Fruit fly (Drosophila melanogaster): ENCODE data around the gene hmw.

The hmw gene

dm6 chr3R:18314824-18315690 is 46.7 kb upstream of the hmw start (continued):
- TF ChIP-seq acj6 (GFP tag; optimal IDR thresholded peaks at IDR 0.05): no peak
- no peak for TF ChIP-seq CG3032 (tag; optimal IDR thresholded peaks at IDR 0.05)
- TF ChIP-seq Gug (GFP tag; IDR thresholded peaks at IDR 0.05): peak; percentile 18; the same call in 1 of the 2 replicates
- no peak for TF ChIP-seq Met (GFP tag; optimal IDR thresholded peaks at IDR 0.05)
- TF ChIP-seq Hr4 (GFP tag; optimal IDR thresholded peaks at IDR 0.05): peak; percentile 40
- TF ChIP-seq salr (GFP tag; optimal IDR thresholded peaks at IDR 0.05): no peak
- TF ChIP-seq fd59A (GFP tag; optimal IDR thresholded peaks at IDR 0.05): no peak
- TF ChIP-seq dsx (GFP tag; optimal IDR thresholded peaks at IDR 0.05; ENCODE audit: poor library complexity, severe bottlenecking): no peak
- peak; percentile 54; the same call in 2 of the 3 replicates for TF ChIP-seq CG6163 (GFP tag; IDR thresholded peaks at IDR 0.05)
- TF ChIP-seq Ets21C (GFP tag; optimal IDR thresholded peaks at IDR 0.05): no peak
- TF ChIP-seq CG32006 (GFP tag; optimal IDR thresholded peaks at IDR 0.05): peak; percentile 6
- no peak for TF ChIP-seq CG4318 (GFP tag; optimal IDR thresholded peaks at IDR 0.05)
- TF ChIP-seq CG8119 (GFP tag; IDR thresholded peaks at IDR 0.05): no peak
- peak; percentile 78 for TF ChIP-seq svp (GFP tag)
- TF ChIP-seq achi (GFP tag; optimal IDR thresholded peaks at IDR 0.05): no peak
- TF ChIP-seq CG6808 (GFP tag; optimal IDR thresholded peaks at IDR 0.05): no peak
- TF ChIP-seq Eip75B (GFP tag; optimal IDR thresholded peaks at IDR 0.05): no peak
- no peak for TF ChIP-seq Smox (GFP tag; optimal IDR thresholded peaks at IDR 0.05)

DNA sequence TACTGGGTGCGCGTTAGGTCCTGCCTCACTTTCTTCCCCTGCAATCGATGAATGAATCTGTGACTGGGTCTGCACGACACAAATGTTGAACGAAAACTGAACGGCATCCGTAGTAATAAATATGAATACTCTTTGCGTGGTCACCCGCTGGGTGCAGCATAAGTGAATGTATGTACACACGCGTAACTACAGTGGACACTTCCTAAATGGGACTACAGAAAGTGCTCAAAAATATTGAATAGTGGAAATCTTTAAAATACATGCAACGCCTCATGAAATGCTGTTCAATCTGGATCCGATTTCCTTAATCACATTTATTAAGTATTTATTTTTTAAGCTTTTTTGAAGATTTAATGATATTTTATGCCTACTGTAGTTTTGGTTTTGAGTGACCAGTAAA is 33.0 kb upstream of the hmw start, which contains the start of gene naz:
Gene naz (minus strand): TSS at position 101 of the 400 bp plus-strand sequence.
- no peak for TF ChIP-seq CG11294 (GFP tag; IDR thresholded peaks at IDR 0.05)
- TF ChIP-seq vri (GFP tag; optimal IDR thresholded peaks at IDR 0.05): no peak
- no peak for TF ChIP-seq topi (GFP tag; optimal IDR thresholded peaks at IDR 0.05)
- TF ChIP-seq CG7368 (GFP tag; optimal IDR thresholded peaks at IDR 0.05): no peak
- TF ChIP-seq CG9139 (GFP tag; optimal IDR thresholded peaks at IDR 0.05): no peak
- no peak for TF ChIP-seq CG8119 (GFP tag; IDR thresholded peaks at IDR 0.05)
- TF ChIP-seq CG3032 (tag; optimal IDR thresholded peaks at IDR 0.05): no peak
- TF ChIP-seq CG10631 (GFP tag; optimal IDR thresholded peaks at IDR 0.05): no peak
- no peak for TF ChIP-seq Blimp-1 (GFP tag; optimal IDR thresholded peaks at IDR 0.05)
- peak; percentile 21 for TF ChIP-seq CG32006 (GFP tag; optimal IDR thresholded peaks at IDR 0.05)
- no peak for TF ChIP-seq Smox (GFP tag; optimal IDR thresholded peaks at IDR 0.05)
- peak; percentile 32 for TF ChIP-seq Eip78C (GFP tag)
- no peak for TF ChIP-seq salr (GFP tag; optimal IDR thresholded peaks at IDR 0.05)
- no peak for TF ChIP-seq CG15336 (GFP tag; IDR thresholded peaks at IDR 0.05)
- TF ChIP-seq CG16779 (tag; optimal IDR thresholded peaks at IDR 0.05): no peak
- TF ChIP-seq CG6854 (GFP tag; optimal IDR thresholded peaks at IDR 0.05): no peak
- TF ChIP-seq Sox102F (GFP tag; optimal IDR thresholded peaks at IDR 0.05): no peak

DNA sequence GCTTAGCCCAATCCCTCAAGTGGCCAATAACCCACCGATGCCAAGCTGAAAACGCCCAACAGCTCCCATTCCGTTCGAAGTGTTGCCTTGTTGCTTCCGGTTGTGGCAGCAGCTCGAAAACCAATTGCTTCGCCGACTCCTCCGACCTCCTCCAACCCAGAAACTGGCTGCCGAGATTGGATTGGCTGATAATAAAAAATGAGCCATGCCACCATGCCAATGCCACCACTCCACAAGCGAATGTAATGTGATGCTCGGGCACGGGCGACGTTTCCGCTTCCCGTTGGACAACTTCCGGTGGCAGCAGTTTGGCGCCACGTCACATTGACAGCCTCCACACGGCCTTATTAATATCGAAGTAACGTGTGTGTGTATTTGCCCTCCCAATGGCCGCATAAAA is 23.3 kb upstream of the hmw start:
- no peak for TF ChIP-seq CG3032 (tag; optimal IDR thresholded peaks at IDR 0.05)
- no peak for TF ChIP-seq Sox14 (GFP tag; optimal IDR thresholded peaks at IDR 0.05)
- no peak for TF ChIP-seq fd59A (GFP tag; optimal IDR thresholded peaks at IDR 0.05)
- no peak for TF ChIP-seq CG32006 (GFP tag; optimal IDR thresholded peaks at IDR 0.05)
- TF ChIP-seq fkh (GFP tag; optimal IDR thresholded peaks at IDR 0.05): no peak
- TF ChIP-seq dac (GFP tag; optimal IDR thresholded peaks at IDR 0.05): no peak
- no peak for TF ChIP-seq CG8119 (GFP tag; IDR thresholded peaks at IDR 0.05)

DNA sequence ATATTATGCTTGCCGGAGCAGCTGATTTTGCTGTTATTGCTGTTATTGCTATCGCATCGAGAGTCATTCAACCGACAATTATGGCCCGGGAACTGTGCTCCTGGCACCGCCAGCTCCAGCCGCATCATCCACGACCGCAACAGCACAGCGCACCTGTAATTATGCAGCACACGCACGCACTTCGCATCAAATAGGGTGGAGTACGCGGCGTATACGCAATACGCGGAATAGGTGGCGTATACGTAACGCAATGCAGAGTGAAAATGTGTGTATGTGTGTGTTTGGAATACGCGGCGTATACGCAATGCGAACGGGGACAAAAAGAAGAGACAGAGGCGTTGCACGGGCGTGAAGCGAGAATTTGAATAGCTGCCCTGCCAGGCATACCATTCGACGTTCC is 6.0 kb upstream of the hmw start:
- TF ChIP-seq topi (GFP tag; optimal IDR thresholded peaks at IDR 0.05) (no peak), CG3032 (tag; optimal IDR thresholded peaks at IDR 0.05) (no peak), Eip75B (GFP tag; optimal IDR thresholded peaks at IDR 0.05) (no peak), Sox15 (GFP tag; optimal IDR thresholded peaks at IDR 0.05) (no peak), CG6808 (GFP tag; optimal IDR thresholded peaks at IDR 0.05) (no peak), esn (GFP tag; optimal IDR thresholded peaks at IDR 0.05) (no peak), CG6163 (GFP tag; IDR thresholded peaks at IDR 0.05) (no peak), CG8119 (GFP tag; IDR thresholded peaks at IDR 0.05) (no peak), CG1621 (tag; optimal IDR thresholded peaks at IDR 0.05) (no peak), CG32006 (GFP tag; optimal IDR thresholded peaks at IDR 0.05) (no peak)

All from whole organism, prepupa.